Fruit fly (Drosophila melanogaster) whole organism, embryonic: ENCODE data around the gene Ir92a.
A peak's percentile ranks its signal among the peaks of the same experiment; 100 is the strongest.

Source experiments
- Bgb ChIP-seq: fragments of 200-800 bp; sonication (Bioruptor generic); IDR thresholded peaks from 2 replicates; pipeline ENCODE4 v1.3.6; 2022; ENCODE audit warnings: missing biosample characterization, missing genetic modification characterization; ENCODE audit not compliant: partially characterized antibody
- CG11085 ChIP-seq: fragments of 200-800 bp; sonication (Bioruptor generic); IDR thresholded peaks from 2 replicates; pipeline ENCODE4 v1.3.6; 2022; ENCODE audit warnings: missing biosample characterization, missing genetic modification characterization
- CG11247 ChIP-seq: fragments of 200-800 bp; sonication (Bioruptor generic); IDR thresholded peaks from 2 replicates; pipeline ENCODE4 v1.3.6; 2022; ENCODE audit warnings: missing biosample characterization, missing genetic modification characterization
- CG11695 ChIP-seq: fragments of 200-800 bp; sonication (Bioruptor generic); IDR thresholded peaks from 3 replicates; pipeline ENCODE4 v1.3.6; 2022; ENCODE audit warnings: missing biosample characterization, missing genetic modification characterization
- CG14441 ChIP-seq: fragments of 200-800 bp; sonication (Bioruptor generic); IDR thresholded peaks from 2 replicates; pipeline ENCODE4 v1.3.6; 2022; ENCODE audit warnings: missing biosample characterization, missing genetic modification characterization
- CG14667 ChIP-seq: fragments of 200-800 bp; sonication (Bioruptor generic); IDR thresholded peaks from 2 replicates; pipeline ENCODE4 v1.3.6; 2022; ENCODE audit warnings: missing biosample characterization, missing genetic modification characterization
- CG15479 ChIP-seq: fragments of 200-800 bp; sonication (Bioruptor generic); optimal IDR thresholded peaks from 3 replicates; lab custom pipeline; 2019; ENCODE audit warnings: missing biosample characterization, mild to moderate bottlenecking, missing genetic modification characterization, moderate library complexity
- CG1832 ChIP-seq: fragments of 200-800 bp; sonication (Bioruptor generic); optimal IDR thresholded peaks from 2 replicates; lab custom pipeline; 2017; ENCODE audit warnings: missing biosample characterization, mild to moderate bottlenecking, missing genetic modification characterization, inconsistent platforms
- CG2129 ChIP-seq: fragments of 200-800 bp; sonication (Bioruptor generic); IDR thresholded peaks from 2 replicates; pipeline ENCODE4 v1.3.6; 2022; ENCODE audit warnings: missing biosample characterization, missing genetic modification characterization; ENCODE audit not compliant: partially characterized antibody
- CG5245 ChIP-seq: fragments of 200-800 bp; sonication (Bioruptor generic); optimal IDR thresholded peaks from 3 replicates; lab custom pipeline; 2016; ENCODE audit warnings: missing biosample characterization, missing genetic modification characterization
- CG6175 ChIP-seq: fragments of 200-800 bp; sonication (Bioruptor generic); IDR thresholded peaks from 3 replicates; pipeline ENCODE4 v1.3.6; 2022; ENCODE audit warnings: missing biosample characterization, missing genetic modification characterization
- CG7987 ChIP-seq: fragments of 200-800 bp; sonication (Bioruptor generic); optimal IDR thresholded peaks from 2 replicates; lab custom pipeline; 2018; ENCODE audit warnings: missing biosample characterization, mild to moderate bottlenecking, missing genetic modification characterization, moderate library complexity
- CG8478 ChIP-seq: fragments of >200 bp; optimal IDR thresholded peaks from 2 replicates; lab custom pipeline; 2018
- CTCF ChIP-seq: fragments of 200-800 bp; sonication (Bioruptor generic); optimal IDR thresholded peaks from 2 replicates; lab custom pipeline; 2017; ENCODE audit warnings: missing biosample characterization, mild to moderate bottlenecking, missing genetic modification characterization, moderate library complexity
- Chrac-16 ChIP-seq: fragments of 200-800 bp; sonication (Bioruptor generic); optimal IDR thresholded peaks from 3 replicates; lab custom pipeline; 2016; ENCODE audit warnings: missing biosample characterization, missing genetic modification characterization
- Dll ChIP-seq: fragments of 200-800 bp; sonication (Bioruptor generic); IDR thresholded peaks from 4 replicates; pipeline ENCODE4 v1.3.6; 2022; ENCODE audit warnings: missing biosample characterization, missing genetic modification characterization; ENCODE audit not compliant: partially characterized antibody
- Doc3 ChIP-seq: fragments of 200-800 bp; sonication (Bioruptor generic); IDR thresholded peaks from 3 replicates; pipeline ENCODE4 v1.3.6; 2022; ENCODE audit warnings: missing biosample characterization, missing genetic modification characterization; ENCODE audit not compliant: partially characterized antibody
- Ets65A ChIP-seq: fragments of 200-800 bp; sonication (Bioruptor generic); peaks from one replicate; lab custom pipeline; 2016; ENCODE audit warnings: missing biosample characterization, missing genetic modification characterization
- Ets97D ChIP-seq: fragments of 200-800 bp; sonication (Bioruptor generic); optimal IDR thresholded peaks from 3 replicates; lab custom pipeline; 2016; ENCODE audit warnings: missing biosample characterization, missing genetic modification characterization
- H2.0 ChIP-seq: fragments of 200-800 bp; sonication (Bioruptor generic); IDR thresholded peaks from 2 replicates; pipeline ENCODE4 v1.3.6; 2022; ENCODE audit warnings: missing biosample characterization, missing genetic modification characterization
- Hand ChIP-seq: fragments of 200-800 bp; sonication (Bioruptor generic); optimal IDR thresholded peaks from 2 replicates; lab custom pipeline; 2017; ENCODE audit warnings: mild to moderate bottlenecking, missing biosample characterization, missing genetic modification reagents, missing genetic modification characterization
- HmgD ChIP-seq: fragments of 200-800 bp; sonication (Bioruptor generic); optimal IDR thresholded peaks from 3 replicates; lab custom pipeline; 2016; ENCODE audit warnings: missing biosample characterization, missing genetic modification characterization
- Hr3 ChIP-seq: fragments of 200-800 bp; sonication (Bioruptor generic); optimal IDR thresholded peaks from 3 replicates; lab custom pipeline; 2016; ENCODE audit warnings: missing biosample characterization, missing genetic modification characterization
- MBD-R2 ChIP-seq: fragments of 200-800 bp; sonication (Bioruptor generic); IDR thresholded peaks from 2 replicates; pipeline ENCODE4 v1.3.6; 2022; ENCODE audit warnings: missing biosample characterization, missing genetic modification characterization
- Max ChIP-seq: fragments of 200-800 bp; sonication (Bioruptor generic); optimal IDR thresholded peaks from 2 replicates; lab custom pipeline; 2016; ENCODE audit warnings: missing biosample characterization, mild to moderate bottlenecking, missing genetic modification characterization
- Mes4 ChIP-seq: fragments of 200-800 bp; sonication (Bioruptor generic); optimal IDR thresholded peaks from 2 replicates; lab custom pipeline; 2016; ENCODE audit warnings: missing biosample characterization, missing genetic modification characterization
- Ravus ChIP-seq: fragments of 200-800 bp; sonication (Bioruptor generic); IDR thresholded peaks from 2 replicates; pipeline ENCODE4 v1.3.6; 2022; ENCODE audit warnings: missing biosample characterization, missing genetic modification characterization
- Rfx ChIP-seq: fragments of 200-800 bp; sonication (Bioruptor generic); IDR thresholded peaks from 2 replicates; pipeline ENCODE4 v1.3.6; 2022; ENCODE audit warnings: missing biosample characterization, missing genetic modification characterization
- Trl ChIP-seq, 3 experiments: fragments of >200 bp in 2 of 3; fragments of 200-800 bp in 1 of 3; sonication (Bioruptor generic) in 1 of 3; optimal IDR thresholded peaks; 2 replicates in 1 of 3; 3 replicates in 2 of 3; lab custom pipeline; 2016 to 2017; ENCODE audit warnings: missing biosample characterization in 1 of 3, missing genetic modification characterization in 1 of 3
- Xrp1 ChIP-seq: fragments of 200-800 bp; sonication (Bioruptor generic); IDR thresholded peaks from 2 replicates; pipeline ENCODE4 v1.3.6; 2022; ENCODE audit warnings: missing biosample characterization, missing genetic modification characterization
- YL-1 ChIP-seq: fragments of 200-800 bp; sonication (Bioruptor generic); optimal IDR thresholded peaks from 3 replicates; lab custom pipeline; 2017; ENCODE audit warnings: missing biosample characterization, mild to moderate bottlenecking, missing genetic modification characterization
- bbx ChIP-seq: fragments of 200-800 bp; sonication (Bioruptor generic); IDR thresholded peaks from 2 replicates; pipeline ENCODE4 v1.3.6; 2022; ENCODE audit warnings: missing biosample characterization, missing genetic modification characterization; ENCODE audit not compliant: partially characterized antibody
- br ChIP-seq: fragments of >200 bp; optimal IDR thresholded peaks from 2 replicates; lab custom pipeline; 2017
- chm ChIP-seq: fragments of 200-800 bp; sonication (Bioruptor generic); IDR thresholded peaks from 2 replicates; pipeline ENCODE4 v1.3.6; 2022; ENCODE audit warnings: missing biosample characterization, missing genetic modification characterization
- exex ChIP-seq: fragments of 200-800 bp; sonication (Bioruptor generic); optimal IDR thresholded peaks from 4 replicates; lab custom pipeline; 2018; ENCODE audit warnings: missing biosample characterization, mild to moderate bottlenecking, missing genetic modification characterization, moderate library complexity
- ftz-f1 ChIP-seq: fragments of 200-800 bp; sonication (Bioruptor generic); optimal IDR thresholded peaks from 2 replicates; lab custom pipeline; 2016; ENCODE audit warnings: missing biosample characterization, missing genetic modification characterization
- gfzf ChIP-seq: fragments of 200-800 bp; sonication (Bioruptor generic); optimal IDR thresholded peaks from 2 replicates; lab custom pipeline; 2016; ENCODE audit warnings: missing biosample characterization, mild to moderate bottlenecking, missing genetic modification characterization, moderate library complexity
- gsb-n ChIP-seq: fragments of 200-800 bp; sonication (Bioruptor generic); optimal IDR thresholded peaks from 3 replicates; lab custom pipeline; 2018; ENCODE audit warnings: missing biosample characterization, mild to moderate bottlenecking, missing genetic modification characterization
- jing ChIP-seq: fragments of 200-800 bp; sonication (Bioruptor generic); optimal IDR thresholded peaks from 2 replicates; lab custom pipeline; 2018; ENCODE audit warnings: missing biosample characterization, mild to moderate bottlenecking, missing genetic modification characterization
- klu ChIP-seq: fragments of 200-800 bp; sonication (Bioruptor generic); IDR thresholded peaks from 2 replicates; pipeline ENCODE4 v1.3.6; 2022; ENCODE audit warnings: missing biosample characterization, missing genetic modification characterization
- lov ChIP-seq, 2 experiments: fragments of 200-800 bp in 1 of 2; fragments of >200 bp in 1 of 2; sonication (Bioruptor generic) in 1 of 2; IDR thresholded peaks in 1 of 2; optimal IDR thresholded peaks in 1 of 2; 2 replicates in 1 of 2; 3 replicates in 1 of 2; pipeline versions ENCODE4 v1.3.6 to Lab custom; 2017 to 2022; ENCODE audit warnings: missing biosample characterization in 1 of 2, missing genetic modification characterization in 1 of 2
- repo ChIP-seq: fragments of 200-800 bp; sonication (Bioruptor generic); optimal IDR thresholded peaks from 2 replicates; lab custom pipeline; 2016; ENCODE audit warnings: missing biosample characterization, missing genetic modification characterization
- sens ChIP-seq: fragments of 200-800 bp; sonication (Bioruptor generic); peaks from one replicate; lab custom pipeline; 2016; ENCODE audit warnings: missing biosample characterization, missing genetic modification characterization
- sna ChIP-seq: fragments of 200-800 bp; sonication (Bioruptor generic); IDR thresholded peaks from 2 replicates; pipeline ENCODE4 v1.3.6; 2022; ENCODE audit warnings: missing biosample characterization, missing genetic modification characterization; ENCODE audit not compliant: partially characterized antibody
- stc ChIP-seq: fragments of 200-800 bp; sonication (Bioruptor generic); IDR thresholded peaks from 2 replicates; pipeline ENCODE4 v1.3.6; 2022; ENCODE audit warnings: missing biosample characterization, missing genetic modification characterization
- trh ChIP-seq: fragments of 200-800 bp; sonication (Bioruptor generic); optimal IDR thresholded peaks from 2 replicates; lab custom pipeline; 2016; ENCODE audit warnings: missing biosample characterization, missing genetic modification characterization
- tx ChIP-seq: fragments of 200-800 bp; sonication (Bioruptor generic); optimal IDR thresholded peaks from 2 replicates; lab custom pipeline; 2016; ENCODE audit warnings: missing biosample characterization, missing genetic modification characterization
- vvl ChIP-seq: fragments of 200-800 bp; sonication (Bioruptor generic); IDR thresholded peaks from 2 replicates; pipeline ENCODE4 v1.3.6; 2022; ENCODE audit warnings: missing biosample characterization, missing genetic modification characterization
- wor ChIP-seq: fragments of 200-800 bp; sonication (Bioruptor generic); IDR thresholded peaks from 2 replicates; pipeline ENCODE4 v1.3.6; 2022; ENCODE audit warnings: missing biosample characterization, missing genetic modification characterization

The Ir92a gene

dm6 chr3R:20327572-20328483 lies 10.9 kb upstream of the Ir92a start, which contains the start of the genes CG4360 and Sirt2 (continued):
- TF ChIP-seq CG6175 (GFP tag; lab: Robert Waterston, UW) = no peak
- TF ChIP-seq CG14441 (GFP tag; lab: Robert Waterston, UW) = peak; percentile 34; the same call in 1 of the 2 replicates
- no peak for TF ChIP-seq Mes4 (GFP tag; lab: Kevin White, UChicago)
- peak; percentile 21 for TF ChIP-seq Chrac-16 (GFP tag; lab: Kevin White, UChicago)
- peak; percentile 48 for TF ChIP-seq Doc3 (GFP tag; lab: Robert Waterston, UW)
- TF ChIP-seq Bgb = peak; percentile 93
- no peak for TF ChIP-seq CG5245
- TF ChIP-seq bbx (GFP tag; lab: Robert Waterston, UW) = peak; percentile 91
- TF ChIP-seq CG11247 (GFP tag; lab: Robert Waterston, UW) = peak; percentile 57; the same call in 1 of the 2 replicates
- peak; percentile 95 for TF ChIP-seq Ets65A
- peak; percentile 91 for TF ChIP-seq HmgD (GFP tag; lab: Kevin White, UChicago)
- peak; percentile 76 for TF ChIP-seq Max
- no peak for TF ChIP-seq CG1832 (GFP tag; lab: Kevin White, UChicago)
- TF ChIP-seq trh (GFP tag; lab: Kevin White, UChicago) = no peak
- peak; percentile 62 for TF ChIP-seq CG7987
- TF ChIP-seq Hand (GFP tag; lab: Kevin White, UChicago) = no peak
- peak; percentile 59 for TF ChIP-seq vvl (GFP tag; lab: Robert Waterston, UW)
- TF ChIP-seq ftz-f1 = peak; percentile 54
- peak; percentile 26 for TF ChIP-seq CTCF
- peak; percentile 97 for TF ChIP-seq YL-1 (GFP tag; lab: Kevin White, UChicago)
- TF ChIP-seq lov (optimal IDR thresholded peaks at IDR 0.05; lab: Kevin White, UChicago) = no peak
- peak; percentile 56; the same call in 1 of the 3 replicates for TF ChIP-seq lov (GFP tag; IDR thresholded peaks at IDR 0.05; lab: Robert Waterston, UW)
- peak; percentile 6 for TF ChIP-seq Hr3 (GFP tag; lab: Kevin White, UChicago)
- TF ChIP-seq klu (GFP tag; lab: Robert Waterston, UW) = peak; percentile 28
- no peak for TF ChIP-seq exex (tag; lab: Kevin White, UChicago)
- TF ChIP-seq CG15479 = no peak
- TF ChIP-seq CG11695 (GFP tag; lab: Robert Waterston, UW) = peak; percentile 27; the same call in 1 of the 3 replicates
- peak; percentile 24 for TF ChIP-seq tx (GFP tag; lab: Kevin White, UChicago)
- peak; percentile 40 for TF ChIP-seq repo (GFP tag; lab: Kevin White, UChicago)
- TF ChIP-seq gsb-n (tag; lab: Kevin White, UChicago) = no peak
- peak; percentile 57; the same call in 1 of the 2 replicates for TF ChIP-seq chm (GFP tag; lab: Robert Waterston, UW)
- peak; percentile 93 for TF ChIP-seq Ets97D (GFP tag; lab: Kevin White, UChicago)
- TF ChIP-seq gfzf (GFP tag; lab: Kevin White, UChicago) = peak; percentile 10
- TF ChIP-seq CG8478 (lab: Kevin White, UChicago) = no peak
- TF ChIP-seq Ravus (GFP tag; lab: Robert Waterston, UW) = no peak
- peak; percentile 22; the same call in 1 of the 2 replicates for TF ChIP-seq H2.0
- 0 out of 2 replicates have a peak, but pooled peaks have one; percentile 7 for TF ChIP-seq stc (GFP tag; lab: Robert Waterston, UW)
- TF ChIP-seq sens (GFP tag; lab: Kevin White, UChicago) = peak; percentile 87
- peak; percentile 65; the same call in 2 of the 4 replicates for TF ChIP-seq Dll
- TF ChIP-seq CG11085 (GFP tag; lab: Robert Waterston, UW) = peak; percentile 15; the same call in 1 of the 2 replicates
- TF ChIP-seq sna (GFP tag; lab: Robert Waterston, UW) = peak; percentile 75
- no peak for TF ChIP-seq CG14667 (GFP tag; lab: Robert Waterston, UW)
- TF ChIP-seq jing (GFP tag; lab: Kevin White, UChicago) = no peak
- peak; percentile 79 for TF ChIP-seq Rfx (GFP tag; lab: Robert Waterston, UW)
- TF ChIP-seq CG2129 (GFP tag; lab: Robert Waterston, UW) = peak; percentile 68
- TF ChIP-seq Trl (optimal IDR thresholded peaks at IDR 0.05; lab: Kevin White, UChicago) = no peak
- peak; percentile 40 for TF ChIP-seq Trl (GFP tag; optimal IDR thresholded peaks at IDR 0.05; lab: Kevin White, UChicago)
- peak; percentile 10; the same call in 1 of the 2 replicates for TF ChIP-seq Xrp1 (GFP tag; lab: Robert Waterston, UW)
- TF ChIP-seq br (lab: Kevin White, UChicago) = no peak
- TF ChIP-seq MBD-R2 (GFP tag; lab: Robert Waterston, UW) = peak; percentile 77
- TF ChIP-seq wor = no peak
